Worm (Caenorhabditis elegans) whole organism, young adult: ENCODE measurements around the gene W02H3.3.

ENCODE experiments used
- B0019.2 ChIP-seq: fragments of 200-800 bp; sonication (Bioruptor generic); conservative IDR thresholded peaks from 2 replicates; pipeline ENCODE4 v1.3.6; 2022; ENCODE audit warnings: missing genetic modification reagents, missing genetic modification characterization, missing compliant biosample characterization
- B0035.1 ChIP-seq: sonication (generic microtip); optimal IDR thresholded peaks from 2 replicates; lab custom pipeline; 2016; ENCODE audit warnings: missing genetic modification characterization, mild to moderate bottlenecking, missing compliant biosample characterization, missing genotype, missing genetic modification reagents
- F33H1.4 ChIP-seq: fragments of 200-800 bp; sonication (Bioruptor generic); IDR thresholded peaks from 2 replicates; pipeline ENCODE4 v1.3.6; 2022; ENCODE audit warnings: missing genetic modification reagents, missing genetic modification characterization, missing compliant biosample characterization
- ama-1 ChIP-seq, 3 experiments: fragments of 150-350 bp in 1 of 3; sonication (generic microtip) in 2 of 3; optimal IDR thresholded peaks; 2 replicates each; lab custom pipeline; 2014 to 2018; ENCODE audit warnings: missing biosample characterization in 2 of 3, missing genetic modification characterization in 2 of 3, missing genetic modification reagents in 2 of 3
- ceh-27 ChIP-seq: fragments of 200-800 bp; sonication (Bioruptor generic); optimal IDR thresholded peaks from 2 replicates; lab custom pipeline; 2018; ENCODE audit warnings: mild to moderate bottlenecking, missing genetic modification characterization, moderate library complexity, missing compliant biosample characterization
- chd-7 ChIP-seq: sonication (generic microtip); optimal IDR thresholded peaks from 2 replicates; lab custom pipeline; 2016; ENCODE audit warnings: mild to moderate bottlenecking, missing genetic modification characterization, moderate library complexity, missing compliant biosample characterization
- efl-1 ChIP-seq: fragments of 150-350 bp; optimal IDR thresholded peaks from 2 replicates; lab custom pipeline; 2014; ENCODE audit warnings: missing biosample characterization, missing genetic modification reagents, missing genetic modification characterization
- egrh-3 ChIP-seq: fragments of 200-800 bp; sonication (Bioruptor generic); IDR thresholded peaks from 2 replicates; pipeline ENCODE4 v1.3.6; 2022; ENCODE audit warnings: missing genetic modification reagents, missing genetic modification characterization, missing compliant biosample characterization
- tlf-1 ChIP-seq: fragments of 200-800 bp; sonication (Bioruptor generic); optimal IDR thresholded peaks from 2 replicates; lab custom pipeline; 2018; ENCODE audit warnings: mild to moderate bottlenecking, missing genetic modification characterization, missing compliant biosample characterization

ce11 chrX:11097343-11097742 lies 643 bp downstream of the W02H3.3 start:
- no peak for TF ChIP-seq B0019.2 (GFP tag; lab: Robert Waterston, UW)
- TF ChIP-seq efl-1 (GFP tag; lab: Kevin White, UChicago): no peak
- TF ChIP-seq F33H1.4 (GFP tag; lab: Robert Waterston, UW): no peak
- no peak for TF ChIP-seq ama-1 (optimal IDR thresholded peaks at IDR 0.05; lab: Kevin White, UChicago)
- TF ChIP-seq ama-1 (GFP tag; optimal IDR thresholded peaks at IDR 0.05; lab: Kevin White, UChicago): no peak
- TF ChIP-seq ceh-27 (GFP tag; lab: Kevin White, UChicago): no peak
- TF ChIP-seq tlf-1 (GFP tag; lab: Kevin White, UChicago): no peak
- no peak for TF ChIP-seq chd-7 (tag; lab: Kevin White, UChicago)
- no peak for TF ChIP-seq B0035.1
- no peak for TF ChIP-seq egrh-3 (GFP tag; lab: Robert Waterston, UW)
